Fruit fly (Drosophila melanogaster) whole organism, adult: Measurements from ENCODE around the gene Akap200.

Experiments used
- CG1620 ChIP-seq: fragments of 200-800 bp; sonication (Bioruptor generic); optimal IDR thresholded peaks from 2 replicates; lab custom pipeline; 2016; ENCODE audit warnings: missing biosample characterization, missing genetic modification characterization
- Clk ChIP-seq: fragments of 200-800 bp; sonication (Bioruptor generic); optimal IDR thresholded peaks from 2 replicates; lab custom pipeline; 2017; ENCODE audit warnings: missing biosample characterization, missing genetic modification characterization
- Crg-1 ChIP-seq: fragments of 200-800 bp; sonication (Bioruptor generic); optimal IDR thresholded peaks from 2 replicates; lab custom pipeline; 2016; ENCODE audit warnings: missing biosample characterization, missing genetic modification characterization

dm6 chr2L:8393122-8393521 is 22.4 kb upstream of the Akap200 start, which contains the start of gene Acp29AB:
- no peak for TF ChIP-seq Clk (GFP tag; lab: Kevin White, UChicago)
- TF ChIP-seq Crg-1 (GFP tag; lab: Kevin White, UChicago), result no peak
- TF ChIP-seq CG1620 (GFP tag; lab: Kevin White, UChicago), result no peak
